Worm (Caenorhabditis elegans) whole organism, L2 larva: Measurements from ENCODE around the gene ugt-18.

ENCODE experiments used
- C34F6.9 ChIP-seq: fragments of 150-350 bp; optimal IDR thresholded peaks from 2 replicates; lab custom pipeline; 2014; ENCODE audit warnings: missing biosample characterization, missing genetic modification characterization
- F13H6.1 ChIP-seq: sonication (generic microtip); optimal IDR thresholded peaks from 2 replicates; lab custom pipeline; 2016; ENCODE audit warnings: missing genetic modification characterization, missing compliant biosample characterization
- R02D3.7 ChIP-seq: fragments of 150-350 bp; optimal IDR thresholded peaks from 2 replicates; lab custom pipeline; 2014; ENCODE audit warnings: missing biosample characterization, missing genetic modification characterization
- ama-1 ChIP-seq: fragments of 150-350 bp; optimal IDR thresholded peaks from 2 replicates; lab custom pipeline; 2018; ENCODE audit warnings: inconsistent platforms
- blmp-1 ChIP-seq: sonication (generic microtip); optimal IDR thresholded peaks from 2 replicates; lab custom pipeline; 2017; ENCODE audit warnings: missing genetic modification characterization, mild to moderate bottlenecking, missing compliant biosample characterization, antibody characterized with exemption, moderate library complexity; ENCODE audit not compliant: insufficient read depth
- ceh-16 ChIP-seq: fragments of 150-350 bp; optimal IDR thresholded peaks from 2 replicates; lab custom pipeline; 2014; ENCODE audit warnings: missing biosample characterization, missing genetic modification characterization
- ceh-82 ChIP-seq: fragments of 150-350 bp; optimal IDR thresholded peaks from 2 replicates; lab custom pipeline; 2014; ENCODE audit warnings: missing biosample characterization, missing genetic modification characterization
- crh-2 ChIP-seq: sonication (generic microtip); optimal IDR thresholded peaks from 2 replicates; lab custom pipeline; 2017; ENCODE audit warnings: missing biosample characterization, missing genetic modification characterization
- dmd-4 ChIP-seq: sonication (generic microtip); optimal IDR thresholded peaks from 2 replicates; lab custom pipeline; 2017; ENCODE audit warnings: missing biosample characterization, missing genetic modification characterization
- egl-27 ChIP-seq: sonication (generic microtip); optimal IDR thresholded peaks from 3 replicates; lab custom pipeline; 2017; ENCODE audit warnings: missing biosample characterization, missing genetic modification reagents, missing genetic modification characterization
- fos-1 ChIP-seq: fragments of 150-350 bp; optimal IDR thresholded peaks from 2 replicates; lab custom pipeline; 2014; ENCODE audit warnings: missing biosample characterization, missing genetic modification characterization
- gmeb-1 ChIP-seq: fragments of 150-350 bp; optimal IDR thresholded peaks from 2 replicates; lab custom pipeline; 2014; ENCODE audit warnings: missing biosample characterization, missing genetic modification characterization
- lin-11 ChIP-seq: fragments of 150-350 bp; sonication (generic microtip); optimal IDR thresholded peaks from 2 replicates; lab custom pipeline; 2014; ENCODE audit warnings: missing biosample characterization, missing genetic modification characterization, inconsistent platforms, mixed read lengths
- lin-13 ChIP-seq: fragments of 150-350 bp; optimal IDR thresholded peaks from 2 replicates; lab custom pipeline; 2014; ENCODE audit warnings: missing biosample characterization, missing genetic modification reagents, missing genetic modification characterization
- lin-39 ChIP-seq: fragments of 150-350 bp; optimal IDR thresholded peaks from 2 replicates; lab custom pipeline; 2014; ENCODE audit warnings: missing biosample characterization, missing genetic modification reagents, missing genetic modification characterization
- lsy-2 ChIP-seq, 2 experiments: fragments of 150-350 bp in 1 of 2; sonication (generic microtip) in 1 of 2; optimal IDR thresholded peaks; 2 replicates each; lab custom pipeline; 2014 to 2017; ENCODE audit warnings: missing biosample characterization in 2 of 2, missing genetic modification characterization in 2 of 2
- mab-5 ChIP-seq: fragments of 150-350 bp; optimal IDR thresholded peaks from 2 replicates; lab custom pipeline; 2014; ENCODE audit warnings: missing biosample characterization, missing genetic modification characterization
- mdl-1 ChIP-seq, 2 experiments: fragments of 150-350 bp in 1 of 2; sonication (generic microtip) in 1 of 2; optimal IDR thresholded peaks; 2 replicates each; lab custom pipeline; 2017; ENCODE audit warnings: missing biosample characterization in 2 of 2, missing genetic modification characterization in 2 of 2
- nhr-10 ChIP-seq: sonication (generic microtip); optimal IDR thresholded peaks from 2 replicates; lab custom pipeline; 2017; ENCODE audit warnings: missing biosample characterization, missing genetic modification characterization
- nhr-11 ChIP-seq: fragments of 150-350 bp; optimal IDR thresholded peaks from 2 replicates; lab custom pipeline; 2014; ENCODE audit warnings: missing biosample characterization, missing genetic modification characterization
- nhr-129 ChIP-seq: fragments of 150-350 bp; optimal IDR thresholded peaks from 2 replicates; lab custom pipeline; 2014; ENCODE audit warnings: missing biosample characterization, missing genetic modification characterization
- nhr-23 ChIP-seq: fragments of 150-350 bp; optimal IDR thresholded peaks from 2 replicates; lab custom pipeline; 2014; ENCODE audit warnings: missing biosample characterization, missing genetic modification reagents, missing genetic modification characterization
- nhr-237 ChIP-seq: fragments of 150-350 bp; optimal IDR thresholded peaks from 2 replicates; lab custom pipeline; 2014; ENCODE audit warnings: missing biosample characterization, missing genetic modification characterization
- peb-1 ChIP-seq: fragments of 150-350 bp; optimal IDR thresholded peaks from 2 replicates; lab custom pipeline; 2014; ENCODE audit warnings: missing biosample characterization, missing genetic modification characterization
- sem-4 ChIP-seq: fragments of 150-350 bp; optimal IDR thresholded peaks from 2 replicates; lab custom pipeline; 2014; ENCODE audit warnings: missing biosample characterization, missing genetic modification reagents, missing genetic modification characterization
- sma-9 ChIP-seq, 2 experiments: fragments of 150-350 bp in 1 of 2; sonication (generic microtip) in 1 of 2; optimal IDR thresholded peaks; 2 replicates each; lab custom pipeline; 2014 to 2016; ENCODE audit warnings: missing genetic modification characterization in 2 of 2, mild to moderate bottlenecking in 1 of 2, missing biosample characterization in 1 of 2, missing compliant biosample characterization in 1 of 2, missing genetic modification reagents in 1 of 2, moderate library complexity in 1 of 2
- snpc-4 ChIP-seq: fragments of 150-350 bp; optimal IDR thresholded peaks from 2 replicates; lab custom pipeline; 2014; ENCODE audit warnings: missing biosample characterization, missing genetic modification characterization
- unc-55 ChIP-seq: fragments of 150-350 bp; sonication (generic microtip); optimal IDR thresholded peaks from 3 replicates; lab custom pipeline; 2014; ENCODE audit warnings: missing biosample characterization, missing genetic modification reagents, missing genetic modification characterization
- unc-62 ChIP-seq: fragments of 150-350 bp; optimal IDR thresholded peaks from 2 replicates; lab custom pipeline; 2014; ENCODE audit warnings: missing biosample characterization, missing genetic modification reagents, missing genetic modification characterization
- zag-1 ChIP-seq: fragments of 150-350 bp; optimal IDR thresholded peaks from 2 replicates; lab custom pipeline; 2014; ENCODE audit warnings: missing biosample characterization, missing genetic modification characterization
- ztf-4 ChIP-seq: fragments of 150-350 bp; optimal IDR thresholded peaks from 2 replicates; lab custom pipeline; 2014; ENCODE audit warnings: missing biosample characterization, missing genetic modification characterization

Gene ugt-18

DNA sequence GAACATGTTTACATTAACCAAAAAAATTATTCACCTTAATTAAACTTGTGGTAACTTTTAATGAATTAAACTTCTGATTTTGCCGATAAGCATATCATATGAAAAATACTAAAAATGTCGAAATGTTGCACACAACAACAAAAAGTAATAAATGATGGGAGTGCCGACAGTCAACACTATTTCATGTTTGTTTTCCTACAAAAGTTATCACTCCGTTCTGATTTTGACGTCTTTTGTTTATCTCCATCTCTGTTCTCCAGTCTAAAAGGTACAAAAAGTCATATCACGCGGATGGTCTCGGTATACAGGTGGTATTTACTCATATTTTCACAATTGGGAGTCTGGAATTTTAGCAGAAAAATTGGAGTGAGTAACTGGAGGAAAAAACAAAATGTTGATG lies 4.7 kb upstream of the ugt-18 start:
- no peak for TF ChIP-seq nhr-10 (tag; lab: Kevin White, UChicago)
- TF ChIP-seq egl-27 (tag; lab: Kevin White, UChicago) = no peak
- TF ChIP-seq dmd-4 (tag; lab: Kevin White, UChicago) = no peak
- no peak for TF ChIP-seq fos-1 (tag; lab: Kevin White, UChicago)
- no peak for TF ChIP-seq C34F6.9 (tag; lab: Kevin White, UChicago)
- TF ChIP-seq nhr-23 (tag; lab: Kevin White, UChicago) = no peak
- no peak for TF ChIP-seq unc-62
- no peak for TF ChIP-seq sma-9 (GFP tag; optimal IDR thresholded peaks at IDR 0.05; lab: Kevin White, UChicago)
- no peak for TF ChIP-seq sma-9 (tag; optimal IDR thresholded peaks at IDR 0.05; lab: Kevin White, UChicago)
- TF ChIP-seq lin-39 (tag; lab: Kevin White, UChicago) = no peak
- no peak for TF ChIP-seq ztf-4 (tag; lab: Kevin White, UChicago)
- TF ChIP-seq lsy-2 (tag; optimal IDR thresholded peaks at IDR 0.05; lab: Kevin White, UChicago) = no peak
- no peak for TF ChIP-seq gmeb-1 (tag; lab: Kevin White, UChicago)
- TF ChIP-seq blmp-1 (tag; lab: Kevin White, UChicago) = no peak
- TF ChIP-seq ceh-16 (tag; lab: Kevin White, UChicago) = no peak
- TF ChIP-seq mab-5 (tag; lab: Kevin White, UChicago) = no peak
- no peak for TF ChIP-seq lin-11

DNA sequence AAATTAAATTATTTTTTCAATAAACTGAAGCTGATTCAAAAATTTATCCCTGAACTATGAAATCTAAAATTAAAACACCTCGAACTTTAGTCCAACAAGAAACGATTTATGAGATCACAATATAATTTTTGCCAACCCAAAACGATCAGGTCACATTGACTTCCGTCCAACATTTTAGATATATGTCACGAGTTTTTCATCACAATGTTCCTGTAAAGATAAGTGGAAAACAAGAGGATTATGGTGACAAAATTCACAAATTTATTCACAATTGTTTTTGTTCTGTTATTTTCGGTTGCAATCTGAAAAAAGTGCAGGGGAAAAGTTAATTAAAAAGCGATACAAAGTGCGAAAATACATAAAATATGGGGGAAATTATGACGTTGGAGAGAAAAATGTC lies 3.4 kb upstream of the ugt-18 start:
- TF ChIP-seq mab-5 (tag; lab: Kevin White, UChicago) = no peak
- no peak for TF ChIP-seq sma-9 (GFP tag; optimal IDR thresholded peaks at IDR 0.05; lab: Kevin White, UChicago)
- TF ChIP-seq sma-9 (tag; optimal IDR thresholded peaks at IDR 0.05; lab: Kevin White, UChicago) = no peak
- TF ChIP-seq peb-1 (tag; lab: Kevin White, UChicago) = no peak
- TF ChIP-seq ztf-4 (tag; lab: Kevin White, UChicago) = peak; percentile 10
- no peak for TF ChIP-seq crh-2
- TF ChIP-seq sem-4 (tag; lab: Kevin White, UChicago) = peak; percentile 19
- no peak for TF ChIP-seq nhr-11 (tag; lab: Kevin White, UChicago)
- TF ChIP-seq R02D3.7 (tag; lab: Kevin White, UChicago) = no peak

DNA sequence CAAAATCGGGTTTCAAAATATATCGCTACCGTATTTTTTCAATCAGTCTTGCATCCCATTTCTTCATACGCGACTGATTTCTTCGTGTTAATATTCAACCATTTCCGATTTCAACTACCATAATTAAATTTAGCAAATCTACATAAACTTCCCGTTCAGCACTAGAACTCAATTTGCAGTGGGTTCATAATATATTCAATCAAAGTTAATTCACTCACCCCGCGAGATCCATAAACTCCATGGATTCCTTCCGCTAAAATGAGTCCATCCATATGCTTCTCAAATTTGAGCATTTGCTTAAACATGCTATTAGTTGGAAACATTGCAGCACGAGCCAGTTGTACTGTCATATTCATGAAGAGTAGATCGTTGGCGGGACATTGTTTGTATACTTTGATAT lies 1.6 kb upstream of the ugt-18 start:
- TF ChIP-seq lin-13 (GFP tag; lab: Kevin White, UChicago) (no peak), R02D3.7 (tag; lab: Kevin White, UChicago) (no peak), ceh-82 (tag; lab: Kevin White, UChicago) (no peak), peb-1 (tag; lab: Kevin White, UChicago) (no peak), fos-1 (tag; lab: Kevin White, UChicago) (no peak), ztf-4 (tag; lab: Kevin White, UChicago) (no peak), lin-39 (tag; lab: Kevin White, UChicago) (no peak)

DNA sequence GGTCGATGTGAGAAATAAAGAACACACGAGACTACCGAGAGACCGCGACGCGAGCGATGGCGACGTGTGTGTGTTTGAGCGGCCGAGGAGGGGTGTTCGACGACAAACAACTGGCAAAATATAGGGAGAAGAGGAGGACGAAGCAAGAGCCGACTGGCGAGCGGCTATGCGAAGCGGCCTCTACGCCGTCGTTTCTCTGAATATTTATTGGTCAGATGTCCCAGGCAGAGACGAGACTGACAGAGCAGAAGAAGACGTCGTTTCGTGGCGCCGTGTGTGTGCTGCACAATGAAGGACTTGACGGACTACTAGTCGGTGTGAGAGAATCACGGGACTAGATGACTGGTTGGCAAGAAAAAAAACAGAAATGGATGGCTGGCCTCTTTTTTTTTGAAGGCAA lies 905 bp upstream of the ugt-18 start:
- TF ChIP-seq F13H6.1 (tag; lab: Kevin White, UChicago) (peak; percentile 35), nhr-129 (tag; lab: Kevin White, UChicago) (peak; percentile 43), lsy-2 (tag; optimal IDR thresholded peaks at IDR 0.05; lab: Kevin White, UChicago) (peak in 1 of 2 experiments; percentile 45), nhr-237 (tag; lab: Kevin White, UChicago) (no peak), zag-1 (peak; percentile 27), dmd-4 (tag; lab: Kevin White, UChicago) (no peak), crh-2 (peak; percentile 35), unc-55 (GFP tag; lab: Kevin White, UChicago) (peak; percentile 29), gmeb-1 (tag; lab: Kevin White, UChicago) (no peak), ama-1 (no peak), snpc-4 (tag; lab: Kevin White, UChicago) (peak; percentile 24), mdl-1 (tag; optimal IDR thresholded peaks at IDR 0.05; lab: Kevin White, UChicago) (peak in 1 of 2 experiments; percentile 7), C34F6.9 (tag; lab: Kevin White, UChicago) (peak; percentile 43), lin-11 (peak; percentile 80)

DNA sequence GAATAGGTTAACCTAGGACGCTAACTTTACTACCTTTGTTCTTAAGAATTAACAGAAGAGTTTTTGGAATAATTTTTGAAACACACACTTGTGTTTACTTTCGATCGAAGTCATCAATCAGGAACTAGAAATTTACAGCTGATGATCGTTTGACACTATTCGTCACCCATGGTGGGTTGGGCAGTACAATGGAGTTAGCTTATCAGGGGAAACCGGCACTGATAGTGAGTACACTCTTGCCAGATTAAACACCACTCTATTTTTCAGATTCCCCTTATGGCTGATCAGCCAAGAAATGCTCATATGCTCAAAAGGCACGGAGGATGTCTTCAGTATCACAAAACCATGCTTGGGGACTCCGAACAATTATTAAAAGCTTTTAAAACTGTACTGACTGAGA lies 2.0 kb downstream of the ugt-18 start:
- TF ChIP-seq ceh-82 (tag; lab: Kevin White, UChicago) (no peak), fos-1 (tag; lab: Kevin White, UChicago) (peak; percentile 68)
